Worm (Caenorhabditis elegans): ENCODE results near the gene M199.134.

Gene M199.134

ce11 chrIV:15107218-15107617, 5.8 kb downstream of the M199.134 start:
- TF ChIP-seq mab-5 (tag; optimal IDR thresholded peaks at IDR 0.05) (no peak), drap-1 (GFP tag; optimal IDR thresholded peaks at IDR 0.05) (no peak), ham-2 (GFP tag; optimal IDR thresholded peaks at IDR 0.05) (no peak), nhr-2 (tag; optimal IDR thresholded peaks at IDR 0.05) (no peak), mls-2 (tag; optimal IDR thresholded peaks at IDR 0.05) (no peak), ceh-39 (tag; optimal IDR thresholded peaks at IDR 0.05) (no peak), nhr-237 (tag; optimal IDR thresholded peaks at IDR 0.05) (no peak), unc-39 (tag; optimal IDR thresholded peaks at IDR 0.05) (no peak), zip-8 (tag; optimal IDR thresholded peaks at IDR 0.05) (no peak), sptf-1 (tag; optimal IDR thresholded peaks at IDR 0.05) (no peak), hlh-1 (tag; optimal IDR thresholded peaks at IDR 0.05) (peak; percentile 50), unc-120 (tag; optimal IDR thresholded peaks at IDR 0.05; ENCODE audit: poor library complexity, severe bottlenecking) (no peak), M03D4.4 (tag; optimal IDR thresholded peaks at IDR 0.05) (no peak), lin-13 (tag; optimal IDR thresholded peaks at IDR 0.05) (peak; percentile 44), nhr-76 (tag; optimal IDR thresholded peaks at IDR 0.05) (no peak)

ce11 chrIV:15103224-15103679, 9.8 kb downstream of the M199.134 start, which contains the start of gene srt-44:
srt-44 (plus strand) TSS chrIV:15103629.
- no peak for TF ChIP-seq sem-2 (GFP tag; optimal IDR thresholded peaks at IDR 0.05)
- TF ChIP-seq blmp-1 (tag; optimal IDR thresholded peaks at IDR 0.05) = no peak
- no peak for TF ChIP-seq M03D4.4 (tag; optimal IDR thresholded peaks at IDR 0.05)
- no peak for TF ChIP-seq nhr-237 (tag; optimal IDR thresholded peaks at IDR 0.05)
- no peak for TF ChIP-seq unc-120 (tag; optimal IDR thresholded peaks at IDR 0.05; ENCODE audit: poor library complexity, severe bottlenecking)
- TF ChIP-seq cnd-1 (tag; optimal IDR thresholded peaks at IDR 0.05) = no peak
- no peak for TF ChIP-seq sptf-1 (tag; optimal IDR thresholded peaks at IDR 0.05)
- no peak for TF ChIP-seq unc-62 (GFP tag; optimal IDR thresholded peaks at IDR 0.05)
- no peak for TF ChIP-seq mab-5 (tag; optimal IDR thresholded peaks at IDR 0.05)
- no peak for TF ChIP-seq elt-1 (tag; optimal IDR thresholded peaks at IDR 0.05; ENCODE audit: borderline replicate concordance, insufficient read depth)
- no peak for TF ChIP-seq ceh-83 (GFP tag; optimal IDR thresholded peaks at IDR 0.05)
- TF ChIP-seq ces-1 (GFP tag; optimal IDR thresholded peaks at IDR 0.05) = no peak
- no peak for TF ChIP-seq elt-3 (tag; optimal IDR thresholded peaks at IDR 0.05)
- no peak for TF ChIP-seq snpc-4 (tag; optimal IDR thresholded peaks at IDR 0.05)
- no peak for TF ChIP-seq ceh-43 (GFP tag; optimal IDR thresholded peaks at IDR 0.05)
- TF ChIP-seq tbx-8 (GFP tag; optimal IDR thresholded peaks at IDR 0.05) = no peak
- TF ChIP-seq nhr-12 (tag; optimal IDR thresholded peaks at IDR 0.05) = no peak
- no peak for TF ChIP-seq nhr-2 (tag; optimal IDR thresholded peaks at IDR 0.05)
- no peak for TF ChIP-seq ceh-39 (tag; optimal IDR thresholded peaks at IDR 0.05)

ce11 chrIV:15098294-15098693, 14.7 kb downstream of the M199.134 start, which contains the start of gene srt-49:
srt-49 (minus strand) TSS chrIV:15098394.
- TF ChIP-seq ztf-11 (tag; optimal IDR thresholded peaks at IDR 0.05) = no peak
- TF ChIP-seq pha-4 (tag; optimal IDR thresholded peaks at IDR 0.05) = no peak
- TF ChIP-seq unc-62 (GFP tag; optimal IDR thresholded peaks at IDR 0.05) = no peak
- no peak for TF ChIP-seq ceh-43 (GFP tag; optimal IDR thresholded peaks at IDR 0.05)
- no peak for TF ChIP-seq mls-2 (tag; optimal IDR thresholded peaks at IDR 0.05)
- no peak for TF ChIP-seq sptf-1 (tag; optimal IDR thresholded peaks at IDR 0.05)
- TF ChIP-seq mep-1 (tag; optimal IDR thresholded peaks at IDR 0.05) = no peak
- TF ChIP-seq nhr-28 (tag; optimal IDR thresholded peaks at IDR 0.05) = no peak
- no peak for TF ChIP-seq cnd-1 (tag; optimal IDR thresholded peaks at IDR 0.05)
- TF ChIP-seq nhr-76 (tag; optimal IDR thresholded peaks at IDR 0.05) = no peak
- no peak for TF ChIP-seq nhr-2 (tag; optimal IDR thresholded peaks at IDR 0.05)
- no peak for TF ChIP-seq lin-32 (GFP tag; optimal IDR thresholded peaks at IDR 0.05)

- TF ChIP-seq bed-3 (GFP tag; optimal IDR thresholded peaks at IDR 0.05) = no peak
- no peak for TF ChIP-seq mab-5 (tag; optimal IDR thresholded peaks at IDR 0.05)
- TF ChIP-seq nhr-2 (tag; optimal IDR thresholded peaks at IDR 0.05) = no peak
- TF ChIP-seq tbx-8 (GFP tag; optimal IDR thresholded peaks at IDR 0.05) = no peak
- no peak for TF ChIP-seq hlh-1 (tag; optimal IDR thresholded peaks at IDR 0.05)
- TF ChIP-seq mep-1 (tag; optimal IDR thresholded peaks at IDR 0.05) = no peak
- no peak for TF ChIP-seq snpc-4 (tag; optimal IDR thresholded peaks at IDR 0.05)
- TF ChIP-seq lin-32 (GFP tag; optimal IDR thresholded peaks at IDR 0.05) = no peak
- TF ChIP-seq elt-1 (tag; optimal IDR thresholded peaks at IDR 0.05; ENCODE audit: borderline replicate concordance, insufficient read depth) = no peak
- no peak for TF ChIP-seq nhr-76 (tag; optimal IDR thresholded peaks at IDR 0.05)
- no peak for TF ChIP-seq nhr-12 (tag; optimal IDR thresholded peaks at IDR 0.05)
- no peak for TF ChIP-seq mls-2 (tag; optimal IDR thresholded peaks at IDR 0.05)
- TF ChIP-seq cnd-1 (tag; optimal IDR thresholded peaks at IDR 0.05) = no peak
- TF ChIP-seq zip-8 (tag; optimal IDR thresholded peaks at IDR 0.05) = no peak
- no peak for TF ChIP-seq ceh-83 (GFP tag; optimal IDR thresholded peaks at IDR 0.05)
Measured at ce11 chrIV:15074392-15074791, 38.6 kb downstream of the M199.134 start, which contains the start of gene srt-50. srt-50 (plus strand) TSS chrIV:15074692.

Measured in whole organism, mixed stage, embryonic.